Worm (Caenorhabditis elegans): Measurements from ENCODE around the gene T08E11.1.
"Not testable (repeated sequence)": the region's sequence is repeated elsewhere in the genome, so short reads cannot be mapped to it uniquely, and the experiment has no call there.

DNA sequence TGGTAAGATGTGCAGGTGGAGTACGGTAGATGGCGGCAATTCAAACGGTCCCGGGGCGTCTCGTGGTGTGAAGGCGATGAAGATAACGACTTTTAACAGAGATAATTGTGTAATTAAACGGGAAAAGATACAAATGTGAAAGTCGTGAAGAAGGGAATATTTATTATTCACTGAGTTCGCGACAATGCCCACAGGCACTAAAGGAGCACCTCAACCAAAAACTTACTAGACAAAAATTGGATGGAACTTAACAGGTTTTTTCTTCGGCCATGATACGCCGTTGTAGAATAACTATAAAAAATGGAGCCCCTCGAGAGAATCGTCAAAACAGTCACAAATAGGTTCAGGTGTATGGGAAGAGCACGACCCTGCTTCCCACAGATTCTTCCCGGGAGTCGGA lies 26.0 kb downstream of the T08E11.1 start, which contains the start of gene fbxb-98:
- TF ChIP-seq nhr-28 (tag; optimal IDR thresholded peaks at IDR 0.05); ztf-11 (tag; optimal IDR thresholded peaks at IDR 0.05); lin-1 (GFP tag; IDR thresholded peaks at IDR 0.05); nhr-237 (tag; optimal IDR thresholded peaks at IDR 0.05); zag-1 (tag; optimal IDR thresholded peaks at IDR 0.05); fkh-10 (GFP tag; optimal IDR thresholded peaks at IDR 0.05); egl-27 (tag; optimal IDR thresholded peaks at IDR 0.05); nhr-25 (tag; optimal IDR thresholded peaks at IDR 0.05; ENCODE audit: borderline replicate concordance, insufficient read depth); snpc-4 (tag; optimal IDR thresholded peaks at IDR 0.05); Y105C5A.15 (GFP tag; IDR thresholded peaks at IDR 0.05): not testable (repeated sequence)
